Fruit fly (Drosophila melanogaster) whole organism, pupa: ENCODE data around the gene Baldspot.

ENCODE experiments used
- CG14655 ChIP-seq: fragments of 200-800 bp; sonication (Bioruptor generic); optimal IDR thresholded peaks from 3 replicates; lab custom pipeline; 2017; ENCODE audit warnings: mild to moderate bottlenecking, missing biosample characterization, missing genetic modification reagents, missing genetic modification characterization
- CG17806 ChIP-seq: fragments of 200-800 bp; sonication (Bioruptor generic); optimal IDR thresholded peaks from 2 replicates; lab custom pipeline; 2018; ENCODE audit warnings: missing biosample characterization, mild to moderate bottlenecking, missing genetic modification characterization, moderate library complexity
- CG32121 ChIP-seq: fragments of 200-800 bp; sonication (Bioruptor generic); IDR thresholded peaks from 2 replicates; pipeline ENCODE4 v1.3.6; 2022; ENCODE audit warnings: missing biosample characterization, missing genetic modification characterization
- CG34367 ChIP-seq: fragments of 200-800 bp; sonication (Bioruptor generic); optimal IDR thresholded peaks from 2 replicates; lab custom pipeline; 2018; ENCODE audit warnings: missing biosample characterization, mild to moderate bottlenecking, missing genetic modification characterization
- EcR ChIP-seq: fragments of 200-800 bp; sonication (Bioruptor generic); optimal IDR thresholded peaks from 3 replicates; lab custom pipeline; 2019; ENCODE audit warnings: missing biosample characterization, missing genetic modification characterization, mild to moderate bottlenecking, moderate library complexity, missing genetic modification reagents
- fd96Ca ChIP-seq: fragments of 200-800 bp; sonication (Bioruptor generic); IDR thresholded peaks from 3 replicates; pipeline ENCODE4 v1.3.6; 2022; ENCODE audit warnings: missing biosample characterization, missing genetic modification characterization

dm6 chr3L:16610201-16610600 is 51.2 kb downstream of the Baldspot start, which contains the start of gene Prosbeta6:
- TF ChIP-seq CG14655 (GFP tag; lab: Kevin White, UChicago) (no peak), CG34367 (tag; lab: Kevin White, UChicago) (no peak), CG32121 (GFP tag; lab: Robert Waterston, UW) (no peak), CG17806 (tag; lab: Kevin White, UChicago) (no peak), EcR (GFP tag; lab: Kevin White, UChicago) (no peak), fd96Ca (GFP tag; lab: Robert Waterston, UW) (no peak)
